Fruit fly (Drosophila melanogaster) whole organism, embryonic: Measurements from ENCODE around the gene CG12299.

ENCODE experiments used
- Asciz ChIP-seq: fragments of 200-800 bp; sonication (Bioruptor generic); optimal IDR thresholded peaks from 2 replicates; lab custom pipeline; 2017; ENCODE audit warnings: missing biosample characterization, mild to moderate bottlenecking, missing genetic modification characterization, missing genetic modification reagents
- Awh ChIP-seq: fragments of 200-800 bp; sonication (Bioruptor generic); IDR thresholded peaks from 2 replicates; pipeline ENCODE4, ENCODE4 v1.3.6; 2022; ENCODE audit warnings: missing biosample characterization, missing genetic modification characterization
- Blimp-1 ChIP-seq: fragments of 200-800 bp; sonication (Bioruptor generic); optimal IDR thresholded peaks from 3 replicates; lab custom pipeline; 2018; ENCODE audit warnings: missing biosample characterization, missing genetic modification characterization, mild to moderate bottlenecking, moderate library complexity, missing genetic modification reagents
- CG10979 ChIP-seq: fragments of 200-800 bp; sonication (Bioruptor generic); optimal IDR thresholded peaks from 2 replicates; lab custom pipeline; 2018; ENCODE audit warnings: missing biosample characterization, mild to moderate bottlenecking, missing genetic modification characterization, moderate library complexity
- CG12391 ChIP-seq: fragments of 200-800 bp; sonication (Bioruptor generic); optimal IDR thresholded peaks from 3 replicates; lab custom pipeline; 2018; ENCODE audit warnings: missing biosample characterization, mild to moderate bottlenecking, missing genetic modification characterization, moderate library complexity
- CG14667 ChIP-seq: fragments of 200-800 bp; sonication (Bioruptor generic); IDR thresholded peaks from 2 replicates; pipeline ENCODE4 v1.3.6; 2022; ENCODE audit warnings: missing biosample characterization, missing genetic modification characterization
- CG14860 ChIP-seq: fragments of 200-800 bp; sonication (Bioruptor generic); IDR thresholded peaks from 3 replicates; pipeline ENCODE4 v1.3.6; 2022; ENCODE audit warnings: missing biosample characterization, missing genetic modification characterization; ENCODE audit not compliant: partially characterized antibody
- CG15514 ChIP-seq: fragments of 200-800 bp; sonication (Bioruptor generic); optimal IDR thresholded peaks from 3 replicates; lab custom pipeline; 2017; ENCODE audit warnings: missing biosample characterization, missing genetic modification characterization, mild to moderate bottlenecking, moderate library complexity, missing genetic modification reagents
- CG16813 ChIP-seq: fragments of 200-800 bp; sonication (Bioruptor generic); IDR thresholded peaks from 3 replicates; pipeline ENCODE4 v1.3.6; 2022; ENCODE audit warnings: missing biosample characterization, missing genetic modification characterization; ENCODE audit not compliant: partially characterized antibody
- CG17328 ChIP-seq: fragments of 200-800 bp; sonication (Bioruptor generic); IDR thresholded peaks from 2 replicates; pipeline ENCODE4 v1.3.6; 2022; ENCODE audit warnings: missing biosample characterization, missing genetic modification characterization
- CG17359 ChIP-seq: fragments of 200-800 bp; sonication (Bioruptor generic); optimal IDR thresholded peaks from 3 replicates; lab custom pipeline; 2018; ENCODE audit warnings: missing biosample characterization, mild to moderate bottlenecking, missing genetic modification characterization, moderate library complexity
- CG2116 ChIP-seq: fragments of 200-800 bp; sonication (Bioruptor generic); optimal IDR thresholded peaks from 3 replicates; lab custom pipeline; 2018; ENCODE audit warnings: missing biosample characterization, mild to moderate bottlenecking, missing genetic modification characterization
- CG31441 ChIP-seq: fragments of 200-800 bp; sonication (Bioruptor generic); IDR thresholded peaks from 2 replicates; pipeline ENCODE4 v1.3.6; 2022; ENCODE audit warnings: missing biosample characterization, missing genetic modification characterization
- CG4360 ChIP-seq: fragments of 200-800 bp; sonication (Bioruptor generic); IDR thresholded peaks from 2 replicates; pipeline ENCODE4 v1.3.6; 2022; ENCODE audit warnings: missing biosample characterization, missing genetic modification characterization
- CG4424 ChIP-seq: fragments of 200-800 bp; sonication (Bioruptor generic); optimal IDR thresholded peaks from 3 replicates; lab custom pipeline; 2016; ENCODE audit warnings: missing biosample characterization, missing genetic modification characterization
- CG5180 ChIP-seq: fragments of 200-800 bp; sonication (Bioruptor generic); optimal IDR thresholded peaks from 3 replicates; lab custom pipeline; 2017; ENCODE audit warnings: missing biosample characterization, missing genetic modification characterization, mild to moderate bottlenecking, moderate library complexity, missing genetic modification reagents
- CG8388 ChIP-seq: fragments of 200-800 bp; sonication (Bioruptor generic); optimal IDR thresholded peaks from 2 replicates; lab custom pipeline; 2019; ENCODE audit warnings: missing biosample characterization, mild to moderate bottlenecking, missing genetic modification characterization, moderate library complexity
- Dp ChIP-seq: fragments of 200-800 bp; sonication (Bioruptor generic); optimal IDR thresholded peaks from 2 replicates; lab custom pipeline; 2018; ENCODE audit warnings: missing biosample characterization, mild to moderate bottlenecking, missing genetic modification characterization, moderate library complexity
- Drgx ChIP-seq: fragments of 200-800 bp; sonication (Bioruptor generic); IDR thresholded peaks from 2 replicates; pipeline ENCODE4 v1.3.6; 2022; ENCODE audit warnings: missing biosample characterization, missing genetic modification characterization
- Fer1 ChIP-seq: fragments of 200-800 bp; sonication (Bioruptor generic); optimal IDR thresholded peaks from 2 replicates; lab custom pipeline; 2017; ENCODE audit warnings: missing biosample characterization, mild to moderate bottlenecking, missing genetic modification characterization
- Gug ChIP-seq: fragments of 200-800 bp; sonication (Bioruptor generic); IDR thresholded peaks from 4 replicates; pipeline ENCODE4 v1.3.6; 2022; ENCODE audit warnings: missing biosample characterization, missing genetic modification characterization
- H15 ChIP-seq: fragments of 200-800 bp; sonication (Bioruptor generic); IDR thresholded peaks from 3 replicates; pipeline ENCODE4 v1.3.6; 2022; ENCODE audit warnings: missing biosample characterization, missing genetic modification characterization
- HmgZ ChIP-seq: fragments of 200-800 bp; sonication (Bioruptor generic); optimal IDR thresholded peaks from 2 replicates; lab custom pipeline; 2018; ENCODE audit warnings: missing biosample characterization, mild to moderate bottlenecking, missing genetic modification characterization
- Med ChIP-seq: fragments of 200-800 bp; sonication (Bioruptor generic); peaks from one replicate; lab custom pipeline; 2016; ENCODE audit warnings: missing biosample characterization, missing genetic modification characterization, mild to moderate bottlenecking, inconsistent platforms, moderate library complexity
- Nf-YC ChIP-seq: fragments of 200-800 bp; optimal IDR thresholded peaks from 3 replicates; lab custom pipeline; 2019; ENCODE audit warnings: missing biosample characterization, mild to moderate bottlenecking, missing genetic modification characterization, moderate library complexity
- Pdp1 ChIP-seq, 2 experiments: fragments of 200-800 bp; sonication (Bioruptor generic); optimal IDR thresholded peaks; 3 replicates each; lab custom pipeline; 2016; ENCODE audit warnings: missing biosample characterization in 2 of 2, missing genetic modification characterization in 2 of 2, mild to moderate bottlenecking in 1 of 2, moderate library complexity in 1 of 2
- Sox102F ChIP-seq: fragments of 200-800 bp; sonication (Bioruptor generic); optimal IDR thresholded peaks from 2 replicates; lab custom pipeline; 2018; ENCODE audit warnings: missing biosample characterization, mild to moderate bottlenecking, missing genetic modification characterization, moderate library complexity
- Stat92E ChIP-seq, 3 experiments: fragments of >200 bp in 2 of 3; fragments of 200-800 bp in 1 of 3; sonication (Bioruptor generic) in 1 of 3; optimal IDR thresholded peaks; 2 replicates each; lab custom pipeline; 2017 to 2019; ENCODE audit warnings: missing biosample characterization in 3 of 3, missing genetic modification characterization in 3 of 3, mild to moderate bottlenecking in 1 of 3, moderate library complexity in 1 of 3
- Xbp1 ChIP-seq: fragments of 200-800 bp; sonication (Bioruptor generic); optimal IDR thresholded peaks from 3 replicates; lab custom pipeline; 2016; ENCODE audit warnings: missing biosample characterization, mild to moderate bottlenecking, missing genetic modification characterization
- YL-1 ChIP-seq: fragments of 200-800 bp; sonication (Bioruptor generic); optimal IDR thresholded peaks from 3 replicates; lab custom pipeline; 2017; ENCODE audit warnings: missing biosample characterization, mild to moderate bottlenecking, missing genetic modification characterization
- amos ChIP-seq: fragments of 200-800 bp; sonication (Bioruptor generic); IDR thresholded peaks from 2 replicates; pipeline ENCODE4 v1.3.6; 2022; ENCODE audit warnings: missing biosample characterization, missing genetic modification characterization; ENCODE audit not compliant: partially characterized antibody
- ap ChIP-seq: fragments of 200-800 bp; sonication (Bioruptor generic); IDR thresholded peaks from 2 replicates; pipeline ENCODE4 v1.3.6; 2022; ENCODE audit warnings: missing biosample characterization, missing genetic modification characterization
- ase ChIP-seq: fragments of 200-800 bp; sonication (Bioruptor generic); IDR thresholded peaks from 3 replicates; pipeline ENCODE4 v1.3.6; 2022; ENCODE audit warnings: missing biosample characterization, missing genetic modification characterization
- ato ChIP-seq: fragments of 200-800 bp; sonication (Bioruptor generic); IDR thresholded peaks from 2 replicates; pipeline ENCODE4 v1.3.6; 2022; ENCODE audit warnings: missing biosample characterization, missing genetic modification characterization; ENCODE audit not compliant: partially characterized antibody
- ci ChIP-seq: fragments of 200-800 bp; sonication (Bioruptor generic); IDR thresholded peaks from 3 replicates; pipeline ENCODE4 v1.3.6; 2022; ENCODE audit warnings: missing biosample characterization, missing genetic modification characterization
- crp ChIP-seq, 2 experiments: fragments of 200-800 bp; sonication (Bioruptor generic); optimal IDR thresholded peaks; 2 replicates in 1 of 2; 3 replicates in 1 of 2; lab custom pipeline; 2017; ENCODE audit warnings: missing biosample characterization in 2 of 2, missing genetic modification characterization in 2 of 2, mild to moderate bottlenecking in 1 of 2, moderate library complexity in 1 of 2
- eyg ChIP-seq: fragments of 200-800 bp; sonication (Bioruptor generic); optimal IDR thresholded peaks from 3 replicates; lab custom pipeline; 2016; ENCODE audit warnings: missing biosample characterization, missing genetic modification characterization
- fd96Cb ChIP-seq: fragments of 200-800 bp; sonication (Bioruptor generic); optimal IDR thresholded peaks from 2 replicates; lab custom pipeline; 2018; ENCODE audit warnings: missing biosample characterization, mild to moderate bottlenecking, missing genetic modification characterization, moderate library complexity
- hkb ChIP-seq, 2 experiments: fragments of 200-800 bp in 1 of 2; fragments of >200 bp in 1 of 2; sonication (Bioruptor generic) in 1 of 2; IDR thresholded peaks in 1 of 2; optimal IDR thresholded peaks in 1 of 2; 2 replicates each; pipeline versions ENCODE4 v1.3.6 to Lab custom; 2017 to 2022; ENCODE audit warnings: missing biosample characterization in 1 of 2, missing genetic modification characterization in 1 of 2
- phol ChIP-seq: fragments of 200-800 bp; sonication (Bioruptor generic); optimal IDR thresholded peaks from 3 replicates; lab custom pipeline; 2018; ENCODE audit warnings: missing biosample characterization, mild to moderate bottlenecking, missing genetic modification characterization, moderate library complexity
- prd ChIP-seq, 3 experiments: fragments of >200 bp in 2 of 3; fragments of 200-800 bp in 1 of 3; sonication (Bioruptor generic) in 1 of 3; optimal IDR thresholded peaks in 2 of 3; IDR thresholded peaks in 1 of 3; 2 replicates in 2 of 3; 3 replicates in 1 of 3; pipeline versions ENCODE4 v1.3.6 to Lab custom; 2017 to 2022; ENCODE audit warnings: missing biosample characterization in 1 of 3, missing genetic modification characterization in 1 of 3
- rib ChIP-seq: fragments of 200-800 bp; sonication (Bioruptor generic); IDR thresholded peaks from 2 replicates; pipeline ENCODE4 v1.3.6; 2022; ENCODE audit warnings: missing biosample characterization, missing genetic modification characterization
- sens ChIP-seq: fragments of 200-800 bp; sonication (Bioruptor generic); peaks from one replicate; lab custom pipeline; 2016; ENCODE audit warnings: missing biosample characterization, missing genetic modification characterization
- sisA ChIP-seq: fragments of 200-800 bp; sonication (Bioruptor generic); IDR thresholded peaks from 2 replicates; pipeline ENCODE4 v1.3.6; 2022; ENCODE audit warnings: missing biosample characterization, missing genetic modification characterization
- slou ChIP-seq: fragments of 200-800 bp; sonication (Bioruptor generic); optimal IDR thresholded peaks from 3 replicates; lab custom pipeline; 2016; ENCODE audit warnings: missing biosample characterization, missing genetic modification characterization

The CG12299 gene

DNA sequence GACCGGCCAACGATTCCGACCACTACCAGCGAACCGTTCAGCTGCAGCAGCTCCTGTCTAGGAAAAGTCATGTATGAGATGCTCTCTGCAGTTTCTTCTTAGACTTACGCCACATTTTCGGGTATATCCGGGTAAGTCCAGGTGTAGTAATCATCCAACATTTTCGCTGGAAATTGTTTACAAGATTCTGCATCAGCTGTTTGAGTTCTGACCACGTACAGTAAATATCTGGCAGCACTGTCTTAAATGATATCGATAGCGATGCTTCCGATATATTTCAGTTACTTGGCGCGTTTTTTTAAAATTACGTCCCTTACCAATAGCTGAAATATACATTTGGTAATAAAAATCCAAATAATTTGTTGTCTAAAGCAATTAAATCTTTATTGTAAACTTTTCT is 6.6 kb downstream of the CG12299 start, which contains the start of gene CG6729 (continued):
- TF ChIP-seq HmgZ (peak; percentile 32), Fer1 (peak; percentile 18), Med (GFP tag; lab: Kevin White, UChicago) (no peak), Dp (GFP tag; lab: Kevin White, UChicago) (peak; percentile 93), Stat92E (GFP tag; optimal IDR thresholded peaks at IDR 0.05; lab: Kevin White, UChicago) (peak in 1 of 3 experiments; percentile 3), phol (tag; lab: Kevin White, UChicago) (peak; percentile 51), crp (GFP tag; optimal IDR thresholded peaks at IDR 0.05; lab: Kevin White, UChicago) (peak; percentile 75 to 94), CG15514 (GFP tag; lab: Kevin White, UChicago) (peak; percentile 57), CG14860 (GFP tag; lab: Robert Waterston, UW) (peak; percentile 66), CG16813 (GFP tag; lab: Robert Waterston, UW) (peak; percentile 66), Gug (GFP tag; lab: Robert Waterston, UW) (no peak)

DNA sequence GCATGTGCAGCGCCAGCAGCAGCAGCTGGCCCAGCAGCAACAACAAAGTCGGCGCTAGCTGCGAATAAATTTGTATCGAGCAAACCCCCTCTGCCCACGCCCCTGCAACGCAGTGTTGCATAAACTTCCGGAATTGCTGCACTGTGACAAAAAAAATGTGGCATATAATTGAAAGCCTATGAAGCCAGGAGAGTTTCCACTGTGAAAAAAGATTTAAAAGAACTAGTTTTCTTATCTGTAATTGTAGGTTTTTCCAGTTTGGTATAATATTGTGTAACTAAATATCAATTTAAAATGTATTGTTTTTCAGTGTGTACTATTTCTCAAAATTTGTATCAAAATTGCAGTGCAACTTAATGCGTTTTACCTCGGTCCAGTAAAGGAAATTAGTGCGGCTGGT is 11.1 kb downstream of the CG12299 start:
- TF ChIP-seq Xbp1 = peak; percentile 16
- peak; percentile 7 for TF ChIP-seq CG12391 (tag; lab: Kevin White, UChicago)
- TF ChIP-seq hkb (optimal IDR thresholded peaks at IDR 0.05; lab: Kevin White, UChicago) = no peak
- TF ChIP-seq hkb (GFP tag; IDR thresholded peaks at IDR 0.05; lab: Robert Waterston, UW) = 0 out of 2 replicates have a peak, but pooled peaks have one; percentile 13
- TF ChIP-seq CG31441 = no peak
- TF ChIP-seq Awh = no peak
- TF ChIP-seq Asciz = peak; percentile 4
- TF ChIP-seq CG5180 (GFP tag; lab: Kevin White, UChicago) = peak; percentile 78
- TF ChIP-seq CG17328 (GFP tag; lab: Robert Waterston, UW) = peak; percentile 23; the same call in 1 of the 2 replicates
- peak; percentile 26 for TF ChIP-seq Blimp-1 (GFP tag; lab: Kevin White, UChicago)
- peak; percentile 32 for TF ChIP-seq Sox102F (GFP tag; lab: Kevin White, UChicago)
- TF ChIP-seq Nf-YC (tag; lab: Kevin White, UChicago) = no peak
- no peak for TF ChIP-seq eyg (GFP tag; lab: Kevin White, UChicago)
- TF ChIP-seq prd (optimal IDR thresholded peaks at IDR 0.05; lab: Kevin White, UChicago) = no peak
- TF ChIP-seq prd (GFP tag; IDR thresholded peaks at IDR 0.05; lab: Robert Waterston, UW) = peak; percentile 34; the same call in 2 of the 3 replicates
- TF ChIP-seq CG4424 (GFP tag; lab: Kevin White, UChicago) = peak; percentile 20
- TF ChIP-seq rib (GFP tag; lab: Robert Waterston, UW) = no peak
- 0 out of 2 replicates have a peak, but pooled peaks have one; percentile 8 for TF ChIP-seq ap (GFP tag; lab: Robert Waterston, UW)
- 0 out of 3 replicates have a peak, but pooled peaks have one; percentile 30 for TF ChIP-seq H15 (GFP tag; lab: Robert Waterston, UW)
- TF ChIP-seq ase (GFP tag; lab: Robert Waterston, UW) = 0 out of 3 replicates have a peak, but pooled peaks have one; percentile 13
- TF ChIP-seq amos = no peak
- peak; percentile 9 for TF ChIP-seq fd96Cb (tag; lab: Kevin White, UChicago)
- peak; percentile 16 for TF ChIP-seq CG10979 (tag; lab: Kevin White, UChicago)
- peak; percentile 7 for TF ChIP-seq CG8388 (GFP tag; lab: Kevin White, UChicago)
- TF ChIP-seq CG2116 (GFP tag; lab: Kevin White, UChicago) = peak; percentile 3
- TF ChIP-seq CG4360 (GFP tag; lab: Robert Waterston, UW) = 0 out of 2 replicates have a peak, but pooled peaks have one; percentile 18
- TF ChIP-seq YL-1 (GFP tag; lab: Kevin White, UChicago) = no peak
- TF ChIP-seq sens (GFP tag; lab: Kevin White, UChicago) = peak; percentile 75
- no peak for TF ChIP-seq ato (GFP tag; lab: Robert Waterston, UW)
- peak in 1 of 2 experiments; percentile 45 for TF ChIP-seq Pdp1 (GFP tag; optimal IDR thresholded peaks at IDR 0.05; lab: Kevin White, UChicago)
- peak; percentile 41 for TF ChIP-seq Med (GFP tag; lab: Kevin White, UChicago)
- TF ChIP-seq slou (GFP tag; lab: Kevin White, UChicago) = no peak
- peak; percentile 61; the same call in 1 of the 2 replicates for TF ChIP-seq Drgx (GFP tag; lab: Robert Waterston, UW)
- TF ChIP-seq phol (tag; lab: Kevin White, UChicago) = peak; percentile 12
- TF ChIP-seq sisA (GFP tag; lab: Robert Waterston, UW) = peak; percentile 40; the same call in 1 of the 2 replicates
- TF ChIP-seq CG14667 (GFP tag; lab: Robert Waterston, UW) = 0 out of 2 replicates have a peak, but pooled peaks have one; percentile 5
- TF ChIP-seq CG17359 (tag; lab: Kevin White, UChicago) = peak; percentile 40
- TF ChIP-seq ci (GFP tag; lab: Robert Waterston, UW) = peak; percentile 49; the same call in 2 of the 3 replicates
